Fruit fly (Drosophila melanogaster) S2 (cell line): Measurements from ENCODE around the gene Kif3C.

Experiments
- CG8478 ChIP-seq: fragments of >200 bp; optimal IDR thresholded peaks from 2 replicates; lab custom pipeline; 2018
- CTCF ChIP-seq, 2 experiments: fragments of >200 bp; optimal IDR thresholded peaks; 2 replicates each; lab custom pipeline; 2018

DNA sequence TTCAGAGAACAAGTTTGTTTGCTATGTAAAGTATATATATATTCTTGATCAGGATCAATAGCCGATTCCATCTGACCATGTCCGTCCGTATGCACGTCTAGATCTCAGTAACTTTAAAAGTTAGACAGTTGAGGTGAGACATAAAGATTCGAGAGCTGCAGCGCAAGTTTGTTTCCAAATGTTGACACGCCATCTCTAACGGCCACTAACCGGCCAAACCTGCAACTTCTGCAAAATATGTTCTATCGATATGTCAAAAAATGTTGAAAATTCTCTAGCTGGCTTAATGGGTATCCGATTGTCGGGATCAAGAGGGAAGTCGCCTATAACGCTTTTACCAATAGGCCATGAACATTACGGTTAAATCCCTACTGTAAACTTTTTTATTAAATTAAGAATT, 39.6 kb downstream of the Kif3C start:
- TF ChIP-seq CG8478 (lab: Kevin White, UChicago) (no peak), CTCF (optimal IDR thresholded peaks at IDR 0.05; lab: Kevin White, UChicago) (no peak)
